Worm (Caenorhabditis elegans) whole organism, young adult: Measurements from ENCODE around the gene AC7.3.
A peak's percentile ranks its signal among the peaks of the same experiment; 100 is the strongest.

Experiments used
- ZK185.1 ChIP-seq: sonication (generic microtip); optimal IDR thresholded peaks from 2 replicates; lab custom pipeline; 2016; ENCODE audit warnings: mild to moderate bottlenecking, missing genetic modification characterization, missing compliant biosample characterization; ENCODE audit not compliant: poor library complexity, severe bottlenecking
- egl-18 ChIP-seq: fragments of 200-800 bp; sonication (Bioruptor generic); IDR thresholded peaks from 2 replicates; pipeline ENCODE4 v1.3.6; 2022; ENCODE audit warnings: missing genetic modification reagents, missing genetic modification characterization, missing compliant biosample characterization
- egrh-3 ChIP-seq: fragments of 200-800 bp; sonication (Bioruptor generic); IDR thresholded peaks from 2 replicates; pipeline ENCODE4 v1.3.6; 2022; ENCODE audit warnings: missing genetic modification reagents, missing genetic modification characterization, missing compliant biosample characterization
- lin-35 ChIP-seq, 3 experiments: fragments of 150-350 bp in 2 of 3; sonication (generic microtip) in 1 of 3; optimal IDR thresholded peaks; 2 replicates each; lab custom pipeline; 2014 to 2018; ENCODE audit warnings: missing biosample characterization in 3 of 3, missing genetic modification characterization in 3 of 3, missing genetic modification reagents in 3 of 3
- lin-40 ChIP-seq: sonication (generic microtip); optimal IDR thresholded peaks from 2 replicates; lab custom pipeline; 2016; ENCODE audit warnings: missing genetic modification characterization, mild to moderate bottlenecking, missing compliant biosample characterization, missing genotype, missing genetic modification reagents
- nhr-27 ChIP-seq: fragments of 200-800 bp; sonication (Bioruptor generic); optimal IDR thresholded peaks from 2 replicates; lab custom pipeline; 2018; ENCODE audit warnings: mild to moderate bottlenecking, missing genetic modification characterization, moderate library complexity, missing compliant biosample characterization
- tbx-9 ChIP-seq: sonication (generic microtip); optimal IDR thresholded peaks from 2 replicates; lab custom pipeline; 2016; ENCODE audit warnings: borderline replicate concordance, missing genetic modification characterization, inconsistent platforms, missing compliant biosample characterization
- unc-130 ChIP-seq: sonication (generic microtip); optimal IDR thresholded peaks from 2 replicates; lab custom pipeline; 2016; ENCODE audit warnings: missing genetic modification reagents, missing genetic modification characterization, missing compliant biosample characterization

DNA sequence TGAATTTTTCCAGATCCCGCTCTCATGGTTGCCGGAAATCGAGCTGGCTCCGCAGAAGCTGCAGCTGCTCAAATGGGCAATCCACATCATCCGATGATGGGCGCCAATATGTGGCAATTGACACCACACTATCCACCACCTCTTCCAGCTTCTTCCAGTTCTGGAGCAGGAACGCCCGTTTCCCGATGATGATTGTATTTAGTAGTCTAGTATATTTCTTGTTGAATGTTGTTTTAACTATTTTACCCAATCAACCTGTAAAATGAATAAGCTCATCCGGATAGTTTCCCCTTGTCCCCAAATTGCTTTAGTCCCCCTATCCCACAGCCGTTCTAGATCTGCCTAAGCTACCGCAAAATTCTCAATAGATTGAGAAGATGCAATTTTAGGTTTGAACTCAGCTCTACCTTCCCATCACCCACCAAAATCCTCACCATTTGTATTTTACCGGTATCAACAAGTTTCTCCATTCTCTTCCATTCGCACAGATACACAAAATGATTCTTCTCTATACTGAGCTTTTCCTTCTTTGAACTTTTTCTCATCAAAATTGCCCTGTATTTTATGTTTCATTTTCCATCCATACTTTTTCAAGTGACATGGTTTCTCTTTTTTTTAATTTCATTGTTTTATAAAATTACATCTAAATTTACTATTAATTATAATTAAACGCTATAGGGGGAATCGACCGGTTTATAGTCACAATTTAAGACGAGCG lies 25.2 kb upstream of the AC7.3 start:
- TF ChIP-seq nhr-27 (tag; lab: Kevin White, UChicago) (no peak), ZK185.1 (peak; percentile 72), egrh-3 (no peak), lin-35 (GFP tag; optimal IDR thresholded peaks at IDR 0.05; lab: Kevin White, UChicago) (no peak), egl-18 (GFP tag; lab: Robert Waterston, UW) (no peak), tbx-9 (no peak), unc-130 (GFP tag; lab: Kevin White, UChicago) (no peak), lin-40 (tag; lab: Kevin White, UChicago) (no peak)
